Fruit fly (Drosophila melanogaster) whole organism, embryonic: ENCODE results near the gene CG15201.
A peak's percentile ranks its signal among the peaks of the same experiment; 100 is the strongest.

ENCODE experiments used
- B-H2 ChIP-seq: fragments of 200-800 bp; sonication (Bioruptor generic); optimal IDR thresholded peaks from 2 replicates; lab custom pipeline; 2018; ENCODE audit warnings: missing biosample characterization, mild to moderate bottlenecking, missing genetic modification characterization
- Bteb2 ChIP-seq: fragments of 200-800 bp; sonication (Bioruptor generic); optimal IDR thresholded peaks from 2 replicates; lab custom pipeline; 2016; ENCODE audit warnings: missing biosample characterization, missing genetic modification characterization
- CG10209 ChIP-seq: fragments of 200-800 bp; sonication (Bioruptor generic); optimal IDR thresholded peaks from 3 replicates; lab custom pipeline; 2017; ENCODE audit warnings: missing biosample characterization, mild to moderate bottlenecking, missing genetic modification characterization, missing genetic modification reagents
- CG1024 ChIP-seq: fragments of 200-800 bp; sonication (Bioruptor generic); IDR thresholded peaks from 2 replicates; pipeline ENCODE4 v1.3.6; 2022; ENCODE audit warnings: missing biosample characterization, missing genetic modification characterization
- CG11560 ChIP-seq: fragments of 200-800 bp; sonication (Bioruptor generic); IDR thresholded peaks from 3 replicates; pipeline ENCODE4 v1.3.6; 2022; ENCODE audit warnings: missing biosample characterization, missing genetic modification characterization
- CG12299 ChIP-seq: fragments of 200-800 bp; sonication (Bioruptor generic); optimal IDR thresholded peaks from 2 replicates; lab custom pipeline; 2018; ENCODE audit warnings: missing biosample characterization, mild to moderate bottlenecking, missing genetic modification characterization
- CG13287 ChIP-seq: fragments of 200-800 bp; sonication (Bioruptor generic); IDR thresholded peaks from 2 replicates; pipeline ENCODE4 v1.3.6; 2022; ENCODE audit warnings: missing biosample characterization, missing genetic modification characterization; ENCODE audit not compliant: partially characterized antibody
- CG14441 ChIP-seq: fragments of 200-800 bp; sonication (Bioruptor generic); IDR thresholded peaks from 2 replicates; pipeline ENCODE4 v1.3.6; 2022; ENCODE audit warnings: missing biosample characterization, missing genetic modification characterization
- CG1602 ChIP-seq: fragments of 200-800 bp; sonication (Bioruptor generic); optimal IDR thresholded peaks from 3 replicates; lab custom pipeline; 2016; ENCODE audit warnings: missing biosample characterization, missing genetic modification characterization
- CG17802 ChIP-seq: fragments of 200-800 bp; sonication (Bioruptor generic); optimal IDR thresholded peaks from 2 replicates; lab custom pipeline; 2018; ENCODE audit warnings: missing biosample characterization, mild to moderate bottlenecking, missing genetic modification characterization, moderate library complexity
- CG3838 ChIP-seq: fragments of 200-800 bp; sonication (Bioruptor generic); optimal IDR thresholded peaks from 3 replicates; lab custom pipeline; 2016; ENCODE audit warnings: missing biosample characterization, missing genetic modification characterization
- CG6765 ChIP-seq: fragments of 200-800 bp; sonication (Bioruptor generic); optimal IDR thresholded peaks from 3 replicates; lab custom pipeline; 2017; ENCODE audit warnings: missing biosample characterization, mild to moderate bottlenecking, missing genetic modification characterization
- CG6813 ChIP-seq: fragments of 200-800 bp; sonication (Bioruptor generic); optimal IDR thresholded peaks from 2 replicates; lab custom pipeline; 2017; ENCODE audit warnings: missing biosample characterization, missing genetic modification characterization, mild to moderate bottlenecking, moderate library complexity, missing genetic modification reagents
- CG6854 ChIP-seq: fragments of 200-800 bp; sonication (Bioruptor generic); optimal IDR thresholded peaks from 3 replicates; lab custom pipeline; 2017; ENCODE audit warnings: missing biosample characterization, mild to moderate bottlenecking, missing genetic modification characterization
- CG7839 ChIP-seq: fragments of 200-800 bp; sonication (Bioruptor generic); optimal IDR thresholded peaks from 3 replicates; lab custom pipeline; 2018; ENCODE audit warnings: missing biosample characterization, mild to moderate bottlenecking, missing genetic modification characterization, moderate library complexity
- CG8359 ChIP-seq: fragments of 200-800 bp; sonication (Bioruptor generic); optimal IDR thresholded peaks from 2 replicates; lab custom pipeline; 2017; ENCODE audit warnings: missing biosample characterization, mild to moderate bottlenecking, missing genetic modification characterization, borderline replicate concordance
- CG9727 ChIP-seq: fragments of 200-800 bp; sonication (Bioruptor generic); optimal IDR thresholded peaks from 3 replicates; lab custom pipeline; 2017; ENCODE audit warnings: missing biosample characterization, mild to moderate bottlenecking, missing genetic modification characterization
- Dbx ChIP-seq: fragments of 200-800 bp; sonication (Bioruptor generic); IDR thresholded peaks from 3 replicates; pipeline ENCODE4 v1.3.6; 2022; ENCODE audit warnings: missing biosample characterization, missing genetic modification characterization
- Dek ChIP-seq: fragments of 200-800 bp; sonication (Bioruptor generic); optimal IDR thresholded peaks from 3 replicates; lab custom pipeline; 2019; ENCODE audit warnings: missing biosample characterization, mild to moderate bottlenecking, missing genetic modification characterization, moderate library complexity
- E2f1 ChIP-seq: fragments of 200-800 bp; sonication (Bioruptor generic); IDR thresholded peaks from 2 replicates; pipeline ENCODE4 v1.3.6; 2022; ENCODE audit warnings: missing biosample characterization, missing genetic modification characterization
- Elba2 ChIP-seq: fragments of 200-800 bp; sonication (Bioruptor generic); optimal IDR thresholded peaks from 3 replicates; lab custom pipeline; 2016; ENCODE audit warnings: missing biosample characterization, missing genetic modification characterization
- Ets65A ChIP-seq: fragments of 200-800 bp; sonication (Bioruptor generic); peaks from one replicate; lab custom pipeline; 2016; ENCODE audit warnings: missing biosample characterization, missing genetic modification characterization
- Fer1 ChIP-seq: fragments of 200-800 bp; sonication (Bioruptor generic); optimal IDR thresholded peaks from 2 replicates; lab custom pipeline; 2017; ENCODE audit warnings: missing biosample characterization, mild to moderate bottlenecking, missing genetic modification characterization
- GATAe ChIP-seq: fragments of 200-800 bp; sonication (Bioruptor generic); conservative IDR thresholded peaks from 2 replicates; pipeline ENCODE4 v1.3.6; 2022; ENCODE audit warnings: missing biosample characterization, missing genetic modification characterization
- MTF-1 ChIP-seq: fragments of 200-800 bp; sonication (Bioruptor generic); optimal IDR thresholded peaks from 2 replicates; lab custom pipeline; 2018; ENCODE audit warnings: missing biosample characterization, mild to moderate bottlenecking, missing genetic modification characterization, borderline replicate concordance
- Mad ChIP-seq: fragments of 200-800 bp; sonication (Bioruptor generic); optimal IDR thresholded peaks from 2 replicates; lab custom pipeline; 2016; ENCODE audit warnings: missing biosample characterization, missing genetic modification characterization
- Mes4 ChIP-seq: fragments of 200-800 bp; sonication (Bioruptor generic); optimal IDR thresholded peaks from 2 replicates; lab custom pipeline; 2016; ENCODE audit warnings: missing biosample characterization, missing genetic modification characterization
- Scr ChIP-seq: fragments of 200-800 bp; sonication (Bioruptor generic); IDR thresholded peaks from 2 replicates; pipeline ENCODE4 v1.3.6; 2022; ENCODE audit warnings: missing biosample characterization, missing genetic modification characterization; ENCODE audit not compliant: partially characterized antibody
- Tbp ChIP-seq: fragments of >200 bp; optimal IDR thresholded peaks from 2 replicates; lab custom pipeline; 2018; ENCODE audit warnings: missing biosample characterization, missing genetic modification characterization
- al ChIP-seq: fragments of 200-800 bp; sonication (Bioruptor generic); IDR thresholded peaks from 2 replicates; pipeline ENCODE4 v1.3.6; 2022; ENCODE audit warnings: missing biosample characterization, missing genetic modification characterization
- ap ChIP-seq: fragments of 200-800 bp; sonication (Bioruptor generic); IDR thresholded peaks from 2 replicates; pipeline ENCODE4 v1.3.6; 2022; ENCODE audit warnings: missing biosample characterization, missing genetic modification characterization
- bigmax ChIP-seq: fragments of 200-800 bp; sonication (Bioruptor generic); optimal IDR thresholded peaks from 2 replicates; lab custom pipeline; 2018; ENCODE audit warnings: missing biosample characterization, mild to moderate bottlenecking, missing genetic modification characterization
- btn ChIP-seq: fragments of 200-800 bp; sonication (Bioruptor generic); optimal IDR thresholded peaks from 2 replicates; lab custom pipeline; 2016; ENCODE audit warnings: missing biosample characterization, missing genetic modification characterization
- chif ChIP-seq, 2 experiments: fragments of 200-800 bp; sonication (Bioruptor generic); optimal IDR thresholded peaks; 3 replicates each; lab custom pipeline; 2016; ENCODE audit warnings: missing biosample characterization in 2 of 2, missing genetic modification characterization in 2 of 2
- chinmo ChIP-seq: fragments of 200-800 bp; sonication (Bioruptor generic); IDR thresholded peaks from 4 replicates; pipeline ENCODE4 v1.3.6; 2022; ENCODE audit warnings: missing biosample characterization, missing genetic modification characterization; ENCODE audit not compliant: partially characterized antibody
- corto ChIP-seq: fragments of 200-800 bp; sonication (Bioruptor generic); optimal IDR thresholded peaks from 2 replicates; lab custom pipeline; 2016; ENCODE audit warnings: missing biosample characterization, mild to moderate bottlenecking, missing genetic modification characterization, moderate library complexity
- dpn ChIP-seq, 2 experiments: fragments of 200-800 bp; sonication (Bioruptor generic); optimal IDR thresholded peaks; 3 replicates each; lab custom pipeline; 2016; ENCODE audit warnings: missing biosample characterization in 2 of 2, missing genetic modification characterization in 2 of 2
- emc ChIP-seq: fragments of 200-800 bp; sonication (Bioruptor generic); optimal IDR thresholded peaks from 2 replicates; lab custom pipeline; 2016; ENCODE audit warnings: missing biosample characterization, missing genetic modification characterization
- eyg ChIP-seq: fragments of 200-800 bp; sonication (Bioruptor generic); optimal IDR thresholded peaks from 3 replicates; lab custom pipeline; 2016; ENCODE audit warnings: missing biosample characterization, missing genetic modification characterization
- gro ChIP-seq: fragments of 200-800 bp; sonication (Bioruptor generic); optimal IDR thresholded peaks from 2 replicates; lab custom pipeline; 2016; ENCODE audit warnings: missing biosample characterization, missing genetic modification characterization
- kay ChIP-seq: fragments of 200-800 bp; sonication (Bioruptor generic); optimal IDR thresholded peaks from 2 replicates; lab custom pipeline; 2016; ENCODE audit warnings: missing biosample characterization, missing genetic modification characterization
- klu ChIP-seq: fragments of 200-800 bp; sonication (Bioruptor generic); IDR thresholded peaks from 2 replicates; pipeline ENCODE4 v1.3.6; 2022; ENCODE audit warnings: missing biosample characterization, missing genetic modification characterization
- otp ChIP-seq: fragments of 200-800 bp; sonication (Bioruptor generic); IDR thresholded peaks from 3 replicates; pipeline ENCODE4, ENCODE4 v1.3.6; 2022; ENCODE audit warnings: missing biosample characterization, missing genetic modification characterization
- sisA ChIP-seq: fragments of 200-800 bp; sonication (Bioruptor generic); IDR thresholded peaks from 2 replicates; pipeline ENCODE4 v1.3.6; 2022; ENCODE audit warnings: missing biosample characterization, missing genetic modification characterization
- sqz ChIP-seq: fragments of 200-800 bp; sonication (Bioruptor generic); optimal IDR thresholded peaks from 3 replicates; lab custom pipeline; 2018; ENCODE audit warnings: missing biosample characterization, mild to moderate bottlenecking, missing genetic modification characterization
- sr ChIP-seq: fragments of 200-800 bp; sonication (Bioruptor generic); IDR thresholded peaks from 3 replicates; pipeline ENCODE4 v1.3.6; 2022; ENCODE audit warnings: missing biosample characterization, missing genetic modification characterization
- tna ChIP-seq: fragments of 200-800 bp; sonication (Bioruptor generic); IDR thresholded peaks from 2 replicates; pipeline ENCODE4 v1.3.6; 2022; ENCODE audit warnings: missing biosample characterization, missing genetic modification characterization; ENCODE audit not compliant: partially characterized antibody
- unc-4 ChIP-seq: fragments of 200-800 bp; sonication (Bioruptor generic); IDR thresholded peaks from 2 replicates; pipeline ENCODE4 v1.3.6; 2022; ENCODE audit warnings: missing biosample characterization, missing genetic modification characterization; ENCODE audit not compliant: partially characterized antibody
- vfl ChIP-seq: fragments of 200-800 bp; sonication (Bioruptor generic); optimal IDR thresholded peaks from 2 replicates; lab custom pipeline; 2016; ENCODE audit warnings: missing biosample characterization, missing genetic modification characterization
- vnd ChIP-seq: fragments of 200-800 bp; sonication (Bioruptor generic); IDR thresholded peaks from 3 replicates; pipeline ENCODE4 v1.3.6; 2022; ENCODE audit warnings: missing biosample characterization, missing genetic modification characterization; ENCODE audit not compliant: partially characterized antibody

The CG15201 gene

DNA sequence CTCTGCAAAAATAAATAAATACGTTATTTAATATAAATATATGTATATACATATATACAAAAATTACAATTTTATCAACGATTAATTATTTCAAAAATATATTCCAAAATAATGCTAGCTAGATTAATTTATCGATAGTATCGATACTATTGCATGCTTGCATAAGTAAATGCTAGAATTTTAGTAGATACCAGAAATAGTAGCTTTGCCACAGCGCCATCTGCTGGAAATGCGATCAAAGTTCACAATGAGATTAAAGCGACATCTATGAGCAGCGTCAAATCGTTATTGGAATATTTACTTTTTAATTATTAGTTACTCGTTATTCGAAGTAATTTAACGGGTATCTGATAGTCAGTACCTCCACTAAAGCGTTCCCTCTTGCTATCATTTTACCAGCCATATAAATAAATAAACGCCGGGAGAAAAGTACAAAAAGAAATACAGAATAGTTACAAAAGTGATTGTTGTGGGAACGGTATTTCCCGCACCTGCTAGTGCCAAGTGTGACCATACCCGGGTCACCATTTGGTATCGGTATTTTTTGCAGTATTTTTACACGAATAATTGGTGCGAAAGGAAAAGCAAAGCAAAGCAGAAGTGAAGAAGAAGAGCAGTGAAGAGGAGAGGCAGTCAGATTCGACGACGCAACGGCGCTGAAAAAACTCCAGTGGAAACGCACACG is 10.0 kb downstream of the CG15201 start, which contains the start of the genes rtv and Dlic (continued):
- no peak for TF ChIP-seq sisA (GFP tag; lab: Robert Waterston, UW)
- no peak for TF ChIP-seq CG6854 (GFP tag; lab: Kevin White, UChicago)
- peak in 1 of 2 experiments; percentile 10 for TF ChIP-seq chif (GFP tag; optimal IDR thresholded peaks at IDR 0.05; lab: Kevin White, UChicago)
- TF ChIP-seq Fer1 (GFP tag; lab: Kevin White, UChicago), result no peak
- TF ChIP-seq ap (GFP tag; lab: Robert Waterston, UW), result no peak
- peak; percentile 8 to 30 for TF ChIP-seq dpn (GFP tag; optimal IDR thresholded peaks at IDR 0.05; lab: Kevin White, UChicago)
- TF ChIP-seq btn (GFP tag; lab: Kevin White, UChicago), result no peak
- no peak for TF ChIP-seq klu (GFP tag; lab: Robert Waterston, UW)
- no peak for TF ChIP-seq chinmo (GFP tag; lab: Robert Waterston, UW)
- TF ChIP-seq Bteb2, result no peak
- no peak for TF ChIP-seq gro (GFP tag; lab: Kevin White, UChicago)
- TF ChIP-seq Tbp (GFP tag; lab: Kevin White, UChicago), result no peak
- TF ChIP-seq vnd, result peak; percentile 45; the same call in 1 of the 3 replicates
- no peak for TF ChIP-seq MTF-1 (GFP tag; lab: Kevin White, UChicago)
- TF ChIP-seq Ets65A (GFP tag; lab: Kevin White, UChicago), result peak; percentile 85
- TF ChIP-seq CG14441, result no peak
- TF ChIP-seq vfl (GFP tag; lab: Kevin White, UChicago), result no peak
- TF ChIP-seq CG3838 (GFP tag; lab: Kevin White, UChicago), result no peak
- TF ChIP-seq B-H2, result no peak
- 0 out of 3 replicates have a peak, but pooled peaks have one; percentile 13 for TF ChIP-seq otp (GFP tag; lab: Robert Waterston, UW)
- TF ChIP-seq CG1602 (GFP tag; lab: Kevin White, UChicago), result no peak
- no peak for TF ChIP-seq bigmax (GFP tag; lab: Kevin White, UChicago)
- no peak for TF ChIP-seq CG17802 (tag; lab: Kevin White, UChicago)
- no peak for TF ChIP-seq eyg
- no peak for TF ChIP-seq emc (GFP tag; lab: Kevin White, UChicago)
- TF ChIP-seq kay (GFP tag; lab: Kevin White, UChicago), result no peak
- no peak for TF ChIP-seq Dbx (GFP tag; lab: Robert Waterston, UW)
- no peak for TF ChIP-seq Dek (tag; lab: Kevin White, UChicago)
- no peak for TF ChIP-seq GATAe (GFP tag; lab: Robert Waterston, UW)
- TF ChIP-seq CG7839 (tag; lab: Kevin White, UChicago), result peak; percentile 15
- TF ChIP-seq CG10209 (GFP tag; lab: Kevin White, UChicago), result no peak
- TF ChIP-seq CG6765 (GFP tag; lab: Kevin White, UChicago), result no peak
- no peak for TF ChIP-seq tna (GFP tag; lab: Robert Waterston, UW)
- peak; percentile 24 for TF ChIP-seq CG9727 (GFP tag; lab: Kevin White, UChicago)
- TF ChIP-seq sqz (GFP tag; lab: Kevin White, UChicago), result no peak
- TF ChIP-seq CG13287 (GFP tag; lab: Robert Waterston, UW), result peak; percentile 87
- TF ChIP-seq Mad (GFP tag; lab: Kevin White, UChicago), result no peak
- TF ChIP-seq CG1024 (GFP tag; lab: Robert Waterston, UW), result no peak
- no peak for TF ChIP-seq Elba2 (GFP tag; lab: Kevin White, UChicago)
- peak; percentile 29 for TF ChIP-seq Mes4 (GFP tag; lab: Kevin White, UChicago)
- TF ChIP-seq CG12299 (tag; lab: Kevin White, UChicago), result no peak
- TF ChIP-seq CG11560 (tag; lab: Robert Waterston, UW), result no peak
- TF ChIP-seq Scr, result peak; percentile 81
- TF ChIP-seq unc-4, result peak; percentile 79
- TF ChIP-seq CG6813 (GFP tag; lab: Kevin White, UChicago), result no peak
- TF ChIP-seq E2f1 (GFP tag; lab: Robert Waterston, UW), result no peak
- no peak for TF ChIP-seq al (GFP tag; lab: Robert Waterston, UW)
- TF ChIP-seq sr (GFP tag; lab: Robert Waterston, UW), result no peak
- no peak for TF ChIP-seq corto (GFP tag; lab: Kevin White, UChicago)
- no peak for TF ChIP-seq CG8359 (GFP tag; lab: Kevin White, UChicago)
